Worm (Caenorhabditis elegans): Measurements from ENCODE around the gene Y105C5B.20.

The Y105C5B.20 gene

DNA sequence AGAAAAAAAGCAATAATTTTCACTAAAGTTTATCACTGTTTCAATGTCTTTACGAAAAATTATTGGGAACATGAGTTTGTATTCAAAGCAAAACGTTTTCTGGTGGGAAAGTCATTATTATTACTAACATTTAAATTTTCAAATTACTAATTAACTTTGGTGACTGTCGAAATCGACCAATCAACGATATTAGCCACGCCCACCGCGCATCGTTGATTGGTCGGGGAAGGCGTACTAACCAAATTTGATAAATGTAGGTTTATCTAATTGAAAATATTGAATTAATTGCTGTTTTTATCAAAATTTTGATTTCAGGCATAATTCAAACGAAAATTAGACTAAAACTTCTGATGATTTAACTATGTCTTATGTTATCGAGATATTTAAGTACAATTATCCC, 42.3 kb upstream of the Y105C5B.20 start:
- TF ChIP-seq mep-1 (tag; optimal IDR thresholded peaks at IDR 0.05), result no peak

DNA sequence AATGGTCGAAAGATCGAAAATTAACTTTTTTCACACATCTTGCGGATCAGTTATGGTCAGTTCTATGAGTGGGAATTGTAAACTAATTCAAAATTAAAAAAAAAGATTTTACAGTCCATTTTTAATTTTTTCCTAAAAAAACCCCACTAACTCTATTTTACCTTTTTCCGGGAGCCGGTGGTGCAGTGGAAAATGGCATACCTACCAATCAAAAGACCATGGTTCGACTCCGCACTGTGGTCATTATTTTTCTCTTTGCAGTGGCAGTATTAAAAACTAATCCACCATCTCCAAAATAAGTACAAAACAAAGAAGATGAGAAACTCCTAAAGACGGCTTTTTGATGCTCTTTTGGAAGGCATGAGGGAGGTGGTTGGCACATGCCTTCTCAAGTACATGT, 41.7 kb upstream of the Y105C5B.20 start:
- TF ChIP-seq unc-62 (GFP tag; optimal IDR thresholded peaks at IDR 0.05) (no peak), blmp-1 (tag; optimal IDR thresholded peaks at IDR 0.05) (no peak), C16A3.4 (tag; optimal IDR thresholded peaks at IDR 0.05) (no peak)

DNA sequence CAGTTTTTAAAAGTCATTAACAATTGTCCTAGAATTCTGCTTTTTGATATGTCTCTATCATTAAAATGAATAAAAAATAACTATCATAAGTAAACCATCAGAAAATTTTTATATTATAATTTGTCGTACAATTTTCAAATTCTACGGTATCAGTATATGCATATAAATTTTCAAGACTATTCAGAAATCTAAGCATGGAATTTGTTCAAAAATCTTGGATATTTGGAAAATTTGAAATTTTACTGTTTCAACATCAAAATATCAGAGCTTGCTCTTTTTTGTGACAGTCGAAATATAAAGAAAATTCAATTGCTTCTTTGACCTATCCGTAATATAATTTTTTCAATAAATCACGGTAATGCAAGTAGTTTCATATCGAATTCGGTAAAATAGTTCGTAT, 40.7 kb upstream of the Y105C5B.20 start:
- TF ChIP-seq alr-1 (tag; optimal IDR thresholded peaks at IDR 0.05; ENCODE audit: borderline replicate concordance), result no peak
- TF ChIP-seq irx-1 (tag; optimal IDR thresholded peaks at IDR 0.05), result no peak

DNA sequence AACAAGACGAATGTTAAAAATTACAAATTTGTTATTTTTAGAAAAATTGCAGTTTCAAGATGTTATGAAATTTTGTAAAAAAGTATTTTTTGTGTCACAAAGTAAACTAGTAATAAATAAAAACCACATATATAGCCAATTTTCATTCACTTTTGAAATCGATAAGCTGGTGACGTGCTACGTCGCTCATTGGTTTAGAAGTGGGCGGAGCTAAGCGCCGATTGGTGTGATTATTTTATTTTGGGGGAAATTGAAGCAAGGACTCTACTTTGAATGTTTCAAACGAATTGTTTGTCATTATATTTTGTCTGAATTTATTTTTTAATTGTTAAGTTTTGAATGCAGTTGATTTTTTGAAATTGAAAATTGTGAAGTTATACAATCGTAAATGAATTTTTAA, 39.9 kb upstream of the Y105C5B.20 start:
- TF ChIP-seq dsc-1 (tag; optimal IDR thresholded peaks at IDR 0.05) (no peak), xbp-1 (tag; optimal IDR thresholded peaks at IDR 0.05) (peak; percentile 42)

DNA sequence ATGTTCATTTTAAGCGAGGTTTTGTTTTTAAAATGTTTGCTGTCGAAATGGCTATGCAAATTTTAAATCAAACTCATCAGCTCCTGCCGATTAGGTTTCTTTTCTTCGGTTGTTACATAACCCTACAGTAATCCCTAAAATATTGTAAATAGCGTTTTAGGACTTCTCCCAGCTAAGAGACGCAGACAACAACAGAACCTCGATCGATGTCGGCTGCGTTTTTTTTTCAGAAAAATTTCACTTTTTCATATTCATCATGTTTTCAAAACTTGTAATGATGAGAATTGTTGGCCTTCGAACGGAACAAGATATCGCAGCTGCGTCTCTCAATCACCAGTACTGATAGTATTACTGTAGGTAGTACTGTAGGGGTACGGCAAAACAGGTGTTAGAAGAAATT, 34.1 kb upstream of the Y105C5B.20 start:
- TF ChIP-seq mef-2 (tag; optimal IDR thresholded peaks at IDR 0.05), result no peak
- peak; percentile 49 for TF ChIP-seq snpc-4 (tag; optimal IDR thresholded peaks at IDR 0.05)

DNA sequence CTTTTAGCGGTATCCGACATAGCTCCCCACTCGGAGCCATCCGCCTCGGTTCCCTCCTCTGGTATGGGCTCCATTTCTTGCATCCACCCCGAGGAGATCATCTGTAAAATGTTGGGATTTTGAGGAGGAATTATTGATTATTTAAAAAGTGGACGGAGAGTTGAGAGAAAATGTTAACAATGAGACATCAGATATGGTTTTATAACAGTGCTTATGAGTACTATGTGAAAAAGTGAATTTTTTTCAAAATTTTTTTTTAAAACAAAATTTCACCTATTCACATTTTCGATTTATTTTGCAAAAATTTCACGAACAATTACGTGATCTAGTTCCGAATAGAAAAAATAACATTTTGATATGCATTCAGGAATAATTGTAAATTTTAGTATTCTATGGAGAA, 32.3 kb upstream of the Y105C5B.20 start, which contains the start of gene jac-1:
Gene jac-1 (minus strand): TSS at position 101 of the 400 bp plus-strand sequence.
- TF ChIP-seq unc-30 (tag; optimal IDR thresholded peaks at IDR 0.05) (no peak), lin-13 (GFP tag; optimal IDR thresholded peaks at IDR 0.05) (no peak), mdl-1 (tag; optimal IDR thresholded peaks at IDR 0.05) (no peak), lin-15B (tag; optimal IDR thresholded peaks at IDR 0.05) (no peak), fkh-10 (GFP tag; optimal IDR thresholded peaks at IDR 0.05) (no peak), ceh-82 (tag; optimal IDR thresholded peaks at IDR 0.05) (no peak), fkh-4 (tag; optimal IDR thresholded peaks at IDR 0.05; ENCODE audit: borderline replicate concordance) (no peak), nhr-11 (tag; optimal IDR thresholded peaks at IDR 0.05) (no peak), aly-2 (tag; optimal IDR thresholded peaks at IDR 0.05) (no peak), tbx-2 (tag; optimal IDR thresholded peaks at IDR 0.05) (no peak), grh-1 (GFP tag; IDR thresholded peaks at IDR 0.05) (no peak)

DNA sequence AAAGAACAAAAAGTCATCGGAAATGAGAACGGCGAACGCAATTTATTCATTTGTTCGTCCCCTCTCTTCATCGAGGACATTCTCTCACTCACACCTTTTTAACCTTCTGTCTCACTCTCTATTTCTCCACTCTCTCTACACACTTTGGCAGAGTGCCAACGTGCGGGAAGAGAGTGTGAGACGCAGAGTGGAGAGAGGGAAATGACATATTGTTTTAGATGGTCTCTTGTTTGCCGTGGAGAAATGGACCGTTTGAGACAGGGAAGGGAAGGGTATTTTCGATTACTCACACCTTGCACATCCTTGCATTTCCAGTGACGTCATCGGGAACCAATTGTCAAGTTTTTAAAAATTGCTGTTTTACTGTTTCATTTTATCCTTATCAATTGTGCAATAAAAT, 29.8 kb upstream of the Y105C5B.20 start:
- TF ChIP-seq snu-23 (GFP tag; optimal IDR thresholded peaks at IDR 0.05) (peak; percentile 44), ceh-82 (tag; optimal IDR thresholded peaks at IDR 0.05) (peak in 2 of 3 experiments; percentile 12 to 35), ztf-4 (tag; optimal IDR thresholded peaks at IDR 0.05) (no peak), efl-1 (optimal IDR thresholded peaks at IDR 0.05) (peak; percentile 29 to 39), efl-1 (GFP tag; optimal IDR thresholded peaks at IDR 0.05 in 1 of 2) (no peak), aha-1 (tag; optimal IDR thresholded peaks at IDR 0.05) (no peak), elt-3 (tag; optimal IDR thresholded peaks at IDR 0.05) (no peak), blmp-1 (tag; optimal IDR thresholded peaks at IDR 0.05) (peak; percentile 47), mep-1 (tag; optimal IDR thresholded peaks at IDR 0.05) (peak; percentile 52), lsy-2 (tag; optimal IDR thresholded peaks at IDR 0.05) (peak in 1 of 2 experiments; percentile 33), mdl-1 (tag; optimal IDR thresholded peaks at IDR 0.05) (peak in 1 of 2 experiments; percentile 54), nhr-85 (tag) (peak; percentile 73), hpl-2 (GFP tag; optimal IDR thresholded peaks at IDR 0.05) (no peak), aly-2 (tag; optimal IDR thresholded peaks at IDR 0.05) (no peak)

DNA sequence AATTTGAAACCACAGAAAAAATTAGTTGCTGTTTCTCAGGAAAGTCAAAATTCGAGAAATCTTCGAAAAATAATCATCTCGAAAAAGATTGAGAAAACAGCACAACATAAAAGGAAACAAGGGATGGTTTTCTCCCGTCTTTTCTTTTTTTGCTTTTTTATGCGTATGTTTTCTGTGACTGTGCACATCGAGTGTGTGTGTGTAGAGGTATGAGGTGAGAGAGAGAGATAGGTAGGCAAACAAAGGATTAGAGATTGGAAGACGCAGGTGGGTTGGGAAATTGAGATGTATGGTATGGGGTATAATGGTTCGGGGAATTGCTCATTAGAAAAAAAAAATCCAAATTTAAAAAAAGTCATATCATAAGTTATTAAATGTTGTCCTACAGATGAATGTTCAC, 28.0 kb upstream of the Y105C5B.20 start:
- no peak for TF ChIP-seq mep-1 (tag; optimal IDR thresholded peaks at IDR 0.05)
- TF ChIP-seq zag-1 (tag; optimal IDR thresholded peaks at IDR 0.05), result no peak
- TF ChIP-seq ets-5 (GFP tag; IDR thresholded peaks at IDR 0.05), result no peak
- TF ChIP-seq nhr-76 (tag; optimal IDR thresholded peaks at IDR 0.05), result no peak
- TF ChIP-seq ceh-82 (tag; optimal IDR thresholded peaks at IDR 0.05), result no peak
- TF ChIP-seq nhr-71 (tag; optimal IDR thresholded peaks at IDR 0.05), result no peak
- TF ChIP-seq dpl-1 (GFP tag; optimal IDR thresholded peaks at IDR 0.05), result no peak
- no peak for TF ChIP-seq unc-62 (GFP tag; optimal IDR thresholded peaks at IDR 0.05)
- no peak for TF ChIP-seq pax-3 (tag; optimal IDR thresholded peaks at IDR 0.05)
- no peak for TF ChIP-seq lin-15B (tag; optimal IDR thresholded peaks at IDR 0.05)
- TF ChIP-seq C34B4.2 (tag; optimal IDR thresholded peaks at IDR 0.05), result no peak
- no peak for TF ChIP-seq tlp-1 (tag; optimal IDR thresholded peaks at IDR 0.05)
- no peak for TF ChIP-seq dsc-1 (tag; optimal IDR thresholded peaks at IDR 0.05)
- TF ChIP-seq ceh-90 (tag; optimal IDR thresholded peaks at IDR 0.05), result no peak
- no peak for TF ChIP-seq efl-1 (optimal IDR thresholded peaks at IDR 0.05)
- no peak for TF ChIP-seq efl-1 (GFP tag; optimal IDR thresholded peaks at IDR 0.05 in 1 of 2)

All from whole organism, L1 larva.